Fruit fly (Drosophila melanogaster) S2 (cell line): Measurements from ENCODE around the gene CG33285.

Source experiments
- CG8478 ChIP-seq: fragments of >200 bp; optimal IDR thresholded peaks from 2 replicates; lab custom pipeline; 2018
- CTCF ChIP-seq, 2 experiments: fragments of >200 bp; optimal IDR thresholded peaks; 2 replicates each; lab custom pipeline; 2018

Gene CG33285

dm6 chr3L:21100429-21100828 lies 11.6 kb upstream of the CG33285 start:
- TF ChIP-seq CTCF (optimal IDR thresholded peaks at IDR 0.05; lab: Kevin White, UChicago) (no peak), CG8478 (lab: Kevin White, UChicago) (no peak)

- no peak for TF ChIP-seq CTCF (optimal IDR thresholded peaks at IDR 0.05; lab: Kevin White, UChicago)
Measured at dm6 chr3L:21099908-21100307, 11.1 kb upstream of the CG33285 start.

DNA sequence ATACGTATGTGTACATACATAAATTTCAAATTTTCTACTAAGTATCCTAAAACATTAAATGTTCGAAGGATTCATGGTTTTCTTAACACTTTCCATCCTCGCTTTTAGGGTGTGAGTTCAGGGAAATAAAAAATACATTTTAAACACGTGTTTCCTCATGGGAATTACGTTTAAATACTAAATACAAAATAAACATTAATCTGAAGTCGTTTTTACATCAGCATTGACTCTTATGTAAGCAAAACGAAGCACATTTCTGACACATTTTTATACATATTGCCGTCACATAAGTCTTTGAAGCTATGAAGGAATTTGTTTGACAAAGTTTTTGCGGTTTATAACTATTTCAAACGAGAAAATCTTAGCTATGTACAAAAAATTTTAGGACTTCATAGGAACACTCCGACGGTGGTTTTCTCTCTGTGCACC lies 10.2 kb upstream of the CG33285 start:
- TF ChIP-seq CG8478 (lab: Kevin White, UChicago) (no peak), CTCF (optimal IDR thresholded peaks at IDR 0.05; lab: Kevin White, UChicago) (no peak)

DNA sequence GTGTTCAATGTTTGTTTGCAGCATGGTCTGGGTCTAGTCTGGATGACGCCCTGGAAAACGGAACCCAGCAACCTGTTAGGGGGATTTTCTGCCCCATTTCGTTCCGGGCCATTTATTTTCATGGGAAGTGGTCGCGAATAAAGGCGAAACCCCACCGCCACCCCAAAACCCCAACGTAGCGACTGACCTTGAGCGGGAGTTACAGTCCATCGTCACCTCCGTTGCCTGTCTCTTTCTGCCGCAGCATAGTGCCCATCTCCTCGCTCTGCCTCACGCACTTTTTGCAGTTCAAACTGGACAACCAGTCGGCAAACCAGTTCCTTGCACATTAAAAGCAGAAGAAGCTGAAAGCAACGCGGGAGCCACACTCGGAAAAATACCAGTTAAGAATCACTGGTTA lies 9.8 kb upstream of the CG33285 start:
- TF ChIP-seq CG8478 (lab: Kevin White, UChicago) (no peak), CTCF (optimal IDR thresholded peaks at IDR 0.05; lab: Kevin White, UChicago) (no peak)

dm6 chr3L:21097386-21097785 lies 8.6 kb upstream of the CG33285 start:
- no peak for TF ChIP-seq CG8478 (lab: Kevin White, UChicago)
- TF ChIP-seq CTCF (optimal IDR thresholded peaks at IDR 0.05; lab: Kevin White, UChicago), result no peak

DNA sequence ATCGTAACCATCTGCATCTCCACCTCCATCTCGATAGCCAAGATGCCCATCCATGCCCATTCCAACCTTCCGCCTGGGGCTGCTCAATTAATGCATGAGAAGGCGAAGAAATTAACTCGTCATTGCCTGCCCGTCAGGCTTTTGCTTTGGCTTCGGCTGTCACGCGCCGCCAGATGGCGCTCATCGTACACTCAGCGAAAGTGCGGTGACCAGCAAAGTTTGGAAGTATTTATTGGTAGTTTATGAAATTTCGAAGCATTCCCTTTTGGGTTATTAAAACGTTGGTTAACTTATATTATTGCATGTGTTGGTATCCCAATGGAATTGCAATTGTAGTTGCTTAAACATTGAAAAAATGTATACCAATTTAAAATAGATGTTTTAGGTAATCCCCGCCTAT lies 1.5 kb upstream of the CG33285 start:
- TF ChIP-seq CTCF (optimal IDR thresholded peaks at IDR 0.05; lab: Kevin White, UChicago), result peak; percentile 64 to 71
- no peak for TF ChIP-seq CG8478 (lab: Kevin White, UChicago)

DNA sequence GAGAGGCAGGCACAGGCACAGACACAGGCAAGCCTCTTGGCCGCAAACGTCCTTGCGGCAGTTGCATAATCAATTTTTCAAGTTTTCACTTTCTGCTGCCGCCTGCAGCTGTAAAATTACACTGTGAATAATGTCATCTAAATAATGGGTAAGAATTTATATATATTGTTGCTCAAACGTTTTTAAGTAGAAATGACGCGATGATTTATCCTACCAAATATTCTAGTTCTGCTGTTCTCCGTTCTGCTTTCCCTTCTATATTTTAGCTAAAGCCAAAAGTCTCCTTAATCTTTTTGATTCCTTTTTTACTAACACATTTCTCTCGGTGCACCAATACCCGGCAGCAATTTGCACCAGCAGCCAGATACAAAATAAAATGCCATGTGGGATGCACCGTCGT lies 8.4 kb downstream of the CG33285 start:
- TF ChIP-seq CG8478 (lab: Kevin White, UChicago) (no peak), CTCF (optimal IDR thresholded peaks at IDR 0.05; lab: Kevin White, UChicago) (no peak)

dm6 chr3L:21070063-21070462 lies 18.7 kb downstream of the CG33285 start:
- TF ChIP-seq CG8478 (lab: Kevin White, UChicago) (no peak), CTCF (optimal IDR thresholded peaks at IDR 0.05; lab: Kevin White, UChicago) (no peak)

DNA sequence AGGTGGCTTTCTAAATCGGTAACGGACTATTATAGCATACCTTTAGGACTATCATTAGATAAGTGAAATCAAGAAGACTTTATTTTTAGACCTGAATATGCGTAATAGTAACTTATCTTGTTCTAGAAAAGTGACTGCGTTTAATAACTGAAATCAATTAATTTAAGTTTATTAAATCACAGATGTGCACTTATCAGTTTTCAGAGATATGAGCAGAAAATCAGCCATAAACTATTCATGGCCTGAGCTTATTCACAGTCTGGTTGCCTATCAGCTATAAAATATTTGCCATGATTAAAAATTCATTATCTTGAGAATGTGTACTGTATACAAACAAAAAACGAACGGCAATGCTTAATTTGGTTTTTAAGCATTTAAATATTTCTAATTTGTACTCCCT lies 19.3 kb downstream of the CG33285 start:
- TF ChIP-seq CTCF (optimal IDR thresholded peaks at IDR 0.05; lab: Kevin White, UChicago) (no peak), CG8478 (lab: Kevin White, UChicago) (no peak)

DNA sequence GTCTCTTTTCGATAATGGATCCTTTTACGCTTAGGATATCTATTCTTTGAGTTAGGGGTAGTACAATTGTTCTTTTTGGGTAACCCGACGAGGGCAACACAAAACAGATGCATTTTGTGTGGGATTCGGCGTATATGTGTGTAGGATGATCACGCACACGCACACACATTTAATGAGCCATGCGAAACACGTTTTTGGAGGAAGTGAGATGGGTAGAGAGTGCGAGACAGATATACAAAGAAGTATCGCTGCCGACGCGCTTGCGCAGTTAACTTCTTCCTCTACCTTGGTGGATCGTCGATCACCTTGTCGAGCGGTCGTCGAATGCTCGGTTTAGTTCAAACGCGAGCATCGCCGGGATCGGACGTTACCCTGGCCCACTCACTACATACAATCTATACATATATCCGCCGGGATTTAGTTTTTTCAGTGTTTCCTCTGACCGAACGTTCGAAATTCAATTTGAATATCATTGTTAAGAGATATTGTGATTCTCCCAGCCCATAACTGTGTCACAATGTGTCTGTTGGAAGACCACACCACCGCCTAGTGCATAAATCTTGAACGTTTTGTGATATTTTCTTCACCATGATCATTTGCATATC lies 21.1 kb downstream of the CG33285 start:
- TF ChIP-seq CTCF (optimal IDR thresholded peaks at IDR 0.05; lab: Kevin White, UChicago), result peak in 1 of 2 experiments; percentile 28
- TF ChIP-seq CG8478 (lab: Kevin White, UChicago), result no peak

dm6 chr3L:21066210-21066912 lies 22.4 kb downstream of the CG33285 start:
- TF ChIP-seq CTCF (optimal IDR thresholded peaks at IDR 0.05; lab: Kevin White, UChicago), result no peak
- no peak for TF ChIP-seq CG8478 (lab: Kevin White, UChicago)

DNA sequence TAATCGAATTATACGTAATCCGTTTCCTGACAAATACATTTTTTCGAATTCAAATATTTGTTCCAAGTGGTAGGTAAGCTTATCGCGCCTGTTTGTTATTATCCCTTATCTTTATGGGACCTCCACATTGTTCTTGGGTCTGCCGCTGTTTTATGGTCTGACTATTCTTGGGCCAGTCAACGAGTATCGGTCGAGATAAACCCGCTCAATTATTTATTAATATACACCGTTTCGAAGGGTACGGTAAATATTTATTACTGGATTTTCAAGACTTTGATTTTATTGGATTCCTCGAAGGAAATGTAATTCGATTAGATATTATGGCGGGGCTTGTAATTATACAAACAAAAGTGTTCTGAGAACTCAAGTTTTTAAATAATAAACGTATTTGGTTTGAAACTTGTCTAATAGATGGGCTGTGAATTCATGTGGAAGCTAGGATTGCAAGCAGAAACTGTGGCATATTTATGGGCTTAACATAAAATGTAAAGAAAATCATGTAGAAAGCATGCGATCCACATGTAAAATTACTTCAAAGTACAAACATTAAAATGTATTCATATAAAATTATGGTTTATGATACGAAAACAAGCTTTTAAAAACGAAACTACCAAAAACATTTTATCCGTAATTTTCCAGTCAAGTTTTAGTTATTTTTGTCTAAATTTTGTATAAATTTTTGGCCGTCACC lies 23.4 kb downstream of the CG33285 start, which contains the start of gene CG43072:
TSS of gene CG43072 (plus strand) at position 641 of the 691 bp plus-strand sequence.
- TF ChIP-seq CTCF (optimal IDR thresholded peaks at IDR 0.05; lab: Kevin White, UChicago) (peak in 1 of 2 experiments; percentile 55), CG8478 (lab: Kevin White, UChicago) (no peak)

dm6 chr3L:21064587-21064986 lies 24.2 kb downstream of the CG33285 start:
- TF ChIP-seq CTCF (optimal IDR thresholded peaks at IDR 0.05; lab: Kevin White, UChicago) (no peak), CG8478 (lab: Kevin White, UChicago) (no peak)

DNA sequence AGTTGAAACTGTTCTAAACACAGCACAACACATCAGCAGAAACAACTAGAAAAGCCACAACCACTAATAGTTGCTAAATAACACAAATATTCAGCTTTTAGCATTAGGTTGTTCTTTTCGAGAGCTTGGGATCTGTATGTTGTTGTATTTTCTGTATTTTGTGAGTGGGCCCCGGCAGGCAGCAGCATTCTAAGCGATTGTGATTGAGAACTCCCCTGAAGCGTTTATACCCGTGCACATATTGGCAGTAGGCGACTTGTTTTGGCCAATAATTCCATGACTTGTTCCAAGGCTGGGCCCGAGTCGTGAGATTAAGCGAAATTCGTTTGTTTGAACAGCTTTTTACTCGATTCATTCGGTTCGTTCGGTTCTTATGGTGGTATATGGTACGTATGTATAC lies 26.8 kb downstream of the CG33285 start:
- no peak for TF ChIP-seq CG8478 (lab: Kevin White, UChicago)
